Fruit fly (Drosophila melanogaster): ENCODE measurements around the gene CG4822.

DNA sequence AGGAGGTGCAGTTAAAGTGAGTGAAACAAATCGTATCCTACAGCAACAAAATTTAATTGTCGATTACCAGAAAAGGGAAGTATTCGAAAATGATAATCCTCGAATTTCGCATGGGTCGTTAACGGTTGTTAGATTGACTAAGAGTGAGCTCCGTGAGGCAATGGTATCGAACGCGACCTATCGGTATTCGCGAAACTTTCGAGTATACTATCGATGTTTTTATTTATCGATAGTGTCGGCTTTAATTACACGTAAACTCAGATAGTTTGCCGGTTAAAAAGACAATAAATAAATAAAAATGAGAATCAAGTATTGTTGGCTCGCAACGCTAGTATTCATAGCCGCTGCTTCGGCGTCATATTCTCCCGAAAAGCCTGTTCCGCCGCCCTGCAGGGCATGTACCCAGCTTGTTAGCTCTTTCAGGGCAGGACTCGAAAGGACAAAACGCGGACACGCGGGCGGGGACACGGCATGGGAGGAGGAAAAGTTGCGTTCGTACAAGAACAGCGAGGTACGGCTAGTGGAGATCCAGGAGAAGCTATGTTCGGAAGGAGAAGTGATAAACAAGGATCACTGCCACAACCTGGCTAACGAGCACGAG lies 19.3 kb downstream of the CG4822 start, which contains the start of gene Creld:
- TF ChIP-seq br (GFP tag; optimal IDR thresholded peaks at IDR 0.05) (no peak), CrebA (GFP tag; optimal IDR thresholded peaks at IDR 0.05; ENCODE audit: borderline replicate concordance) (no peak), Jra (GFP tag; optimal IDR thresholded peaks at IDR 0.05) (no peak), brk (GFP tag; optimal IDR thresholded peaks at IDR 0.05) (no peak), Hr83 (GFP tag; optimal IDR thresholded peaks at IDR 0.05; ENCODE audit: poor library complexity, severe bottlenecking) (peak; percentile 72), h (GFP tag; optimal IDR thresholded peaks at IDR 0.05) (no peak), rgr (GFP tag; optimal IDR thresholded peaks at IDR 0.05) (no peak)

Data from whole organism, wandering third instar larva.